Worm (Caenorhabditis elegans) whole organism, early embryonic: ENCODE measurements around the gene srw-26.

ENCODE experiments used
- ama-1 ChIP-seq: fragments of 150-350 bp; optimal IDR thresholded peaks from 2 replicates; lab custom pipeline; 2014
- ceh-13 ChIP-seq: fragments of 200-800 bp; sonication (Bioruptor generic); optimal IDR thresholded peaks from 2 replicates; lab custom pipeline; 2018; ENCODE audit warnings: mild to moderate bottlenecking, missing genetic modification characterization, missing compliant biosample characterization
- ets-7 ChIP-seq: sonication (generic microtip); optimal IDR thresholded peaks from 2 replicates; lab custom pipeline; 2016; ENCODE audit warnings: missing genotype, missing genetic modification characterization, missing compliant biosample characterization
- hmbx-1 ChIP-seq: sonication (generic microtip); optimal IDR thresholded peaks from 2 replicates; lab custom pipeline; 2016; ENCODE audit warnings: mild to moderate bottlenecking, missing genetic modification characterization, missing compliant biosample characterization
- hmg-4 ChIP-seq: fragments of 200-800 bp; sonication (Bioruptor generic); optimal IDR thresholded peaks from 2 replicates; lab custom pipeline; 2018; ENCODE audit warnings: mild to moderate bottlenecking, missing genetic modification characterization, missing compliant biosample characterization
- pes-1 ChIP-seq: fragments of 200-800 bp; sonication (Bioruptor generic); IDR thresholded peaks from 2 replicates; pipeline ENCODE4 v1.3.6; 2022; ENCODE audit warnings: missing genetic modification reagents, missing genetic modification characterization, missing compliant biosample characterization
- scrt-1 ChIP-seq: fragments of 200-800 bp; sonication (Bioruptor generic); IDR thresholded peaks from 2 replicates; pipeline ENCODE4 v1.3.6; 2022; ENCODE audit warnings: missing genetic modification characterization, missing compliant biosample characterization
- tbx-37 ChIP-seq: fragments of 200-800 bp; sonication (Bioruptor generic); conservative IDR thresholded peaks from 2 replicates; pipeline ENCODE4 v1.3.6; 2022; ENCODE audit warnings: missing genetic modification reagents, missing genetic modification characterization, missing compliant biosample characterization
- tra-4 ChIP-seq: sonication (generic microtip); optimal IDR thresholded peaks from 2 replicates; lab custom pipeline; 2017; ENCODE audit warnings: missing genetic modification characterization, missing compliant biosample characterization

DNA sequence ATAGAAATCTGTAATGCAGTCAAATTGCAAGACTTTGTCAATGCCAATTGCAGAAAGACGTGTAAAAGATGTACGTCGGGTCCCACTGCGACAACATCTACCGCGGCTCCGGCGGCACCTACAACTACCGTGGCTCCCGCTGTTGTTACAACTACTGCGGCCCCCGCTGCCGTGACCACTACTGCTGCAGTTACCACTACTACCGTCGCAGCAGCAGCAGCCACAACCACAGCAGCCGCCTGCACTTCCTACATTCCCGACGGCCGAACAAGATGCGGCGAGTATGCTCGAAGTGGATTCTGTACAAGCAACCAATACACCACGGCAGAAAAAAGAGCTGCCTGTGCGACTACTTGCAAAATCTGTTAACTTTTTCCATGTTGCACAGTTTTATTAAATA, 17.5 kb downstream of the srw-26 start:
- TF ChIP-seq scrt-1 (GFP tag; lab: Robert Waterston, UW), result no peak
- no peak for TF ChIP-seq ama-1 (lab: Kevin White, UChicago)
- TF ChIP-seq ets-7 (tag; lab: Kevin White, UChicago), result no peak
- TF ChIP-seq hmg-4 (GFP tag; lab: Kevin White, UChicago), result no peak
- no peak for TF ChIP-seq hmbx-1 (tag; lab: Kevin White, UChicago)
- TF ChIP-seq tra-4, result no peak
- TF ChIP-seq pes-1 (GFP tag; lab: Robert Waterston, UW), result no peak
- no peak for TF ChIP-seq ceh-13 (GFP tag; lab: Kevin White, UChicago)
- TF ChIP-seq tbx-37 (GFP tag; lab: Robert Waterston, UW), result no peak
